Fruit fly (Drosophila melanogaster): ENCODE results near the gene Phlpp.

Gene Phlpp

dm6 chr2L:19036105-19036714 lies 22.7 kb upstream of the Phlpp start:
- TF ChIP-seq ey (GFP tag; optimal IDR thresholded peaks at IDR 0.05) (no peak), Abd-B (GFP tag; optimal IDR thresholded peaks at IDR 0.05) (no peak), h (GFP tag; optimal IDR thresholded peaks at IDR 0.05) (peak; percentile 8), Hr83 (GFP tag; optimal IDR thresholded peaks at IDR 0.05; ENCODE audit: poor library complexity, severe bottlenecking) (no peak), br (GFP tag; optimal IDR thresholded peaks at IDR 0.05) (no peak), Myc (optimal IDR thresholded peaks at IDR 0.05) (no peak), N (GFP tag; optimal IDR thresholded peaks at IDR 0.05) (no peak)

- TF ChIP-seq h (GFP tag; optimal IDR thresholded peaks at IDR 0.05) (peak; percentile 4), OdsH (GFP tag; optimal IDR thresholded peaks at IDR 0.05) (no peak)
Measured at dm6 chr2L:19037011-19037410, 21.9 kb upstream of the Phlpp start.

- TF ChIP-seq Hr78 (GFP tag; optimal IDR thresholded peaks at IDR 0.05): no peak
- no peak for TF ChIP-seq CG32264 (GFP tag; optimal IDR thresholded peaks at IDR 0.05)
- no peak for TF ChIP-seq Hr83 (GFP tag; optimal IDR thresholded peaks at IDR 0.05; ENCODE audit: poor library complexity, severe bottlenecking)
- no peak for TF ChIP-seq usp (GFP tag; optimal IDR thresholded peaks at IDR 0.05)
- no peak for TF ChIP-seq tai (GFP tag; optimal IDR thresholded peaks at IDR 0.05)
- TF ChIP-seq CG9705 (GFP tag; optimal IDR thresholded peaks at IDR 0.05): no peak
- no peak for TF ChIP-seq Hnf4 (GFP tag; optimal IDR thresholded peaks at IDR 0.05)
- TF ChIP-seq h (GFP tag; optimal IDR thresholded peaks at IDR 0.05): no peak
- no peak for TF ChIP-seq dsf (GFP tag; optimal IDR thresholded peaks at IDR 0.05; ENCODE audit: borderline replicate concordance)
- no peak for TF ChIP-seq psq (GFP tag; optimal IDR thresholded peaks at IDR 0.05)
- TF ChIP-seq sage (GFP tag; optimal IDR thresholded peaks at IDR 0.05): no peak
- TF ChIP-seq CrebA (GFP tag; optimal IDR thresholded peaks at IDR 0.05; ENCODE audit: borderline replicate concordance): no peak
- no peak for TF ChIP-seq Dif (GFP tag; optimal IDR thresholded peaks at IDR 0.05; ENCODE audit: partially characterized antibody)
- TF ChIP-seq rgr (GFP tag; optimal IDR thresholded peaks at IDR 0.05): no peak
- no peak for TF ChIP-seq pan (optimal IDR thresholded peaks at IDR 0.05)
- no peak for TF ChIP-seq lola (GFP tag; optimal IDR thresholded peaks at IDR 0.05)
- no peak for TF ChIP-seq dl (GFP tag; optimal IDR thresholded peaks at IDR 0.05; ENCODE audit: insufficient read depth in 1 of 2, partially characterized antibody in 2 of 2)
- TF ChIP-seq brk (GFP tag; optimal IDR thresholded peaks at IDR 0.05): no peak
- TF ChIP-seq sv (GFP tag; optimal IDR thresholded peaks at IDR 0.05): no peak
Measured at dm6 chr2L:19037455-19037854, 21.5 kb upstream of the Phlpp start.

DNA sequence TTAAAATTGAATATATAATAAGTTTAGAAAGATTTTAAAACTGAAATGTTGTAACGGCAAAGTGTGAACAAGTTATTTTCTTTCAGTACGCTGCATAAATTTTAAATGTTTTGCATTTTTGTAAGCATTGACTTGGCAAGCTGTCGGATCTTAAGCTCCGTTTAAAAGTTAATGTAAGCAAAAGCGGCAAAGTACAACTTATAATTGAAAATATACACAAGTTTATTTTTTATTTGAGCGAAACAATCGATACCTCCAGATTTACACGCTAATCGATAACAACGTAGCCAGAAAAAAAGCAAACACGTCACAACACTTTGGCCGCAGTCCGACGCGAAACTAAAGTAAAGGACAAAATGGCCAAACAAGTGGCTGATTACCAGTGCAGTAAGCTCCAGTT lies 17.3 kb upstream of the Phlpp start, which contains the start of gene Catsup:
Catsup (plus strand) TSS at position 273 of the 400 bp plus-strand sequence.
- TF ChIP-seq pan (optimal IDR thresholded peaks at IDR 0.05) (no peak), CrebA (GFP tag; optimal IDR thresholded peaks at IDR 0.05; ENCODE audit: borderline replicate concordance) (no peak), dl (GFP tag; optimal IDR thresholded peaks at IDR 0.05; ENCODE audit: insufficient read depth in 1 of 2, partially characterized antibody in 2 of 2) (no peak), rgr (GFP tag; optimal IDR thresholded peaks at IDR 0.05) (no peak), usp (GFP tag; optimal IDR thresholded peaks at IDR 0.05) (no peak), fru (GFP tag; optimal IDR thresholded peaks at IDR 0.05) (no peak), Mio (GFP tag; optimal IDR thresholded peaks at IDR 0.05) (no peak), Hr83 (GFP tag; optimal IDR thresholded peaks at IDR 0.05; ENCODE audit: poor library complexity, severe bottlenecking) (no peak), Rel (GFP tag; optimal IDR thresholded peaks at IDR 0.05) (no peak), Rel (tag; optimal IDR thresholded peaks at IDR 0.05) (no peak), N (GFP tag; optimal IDR thresholded peaks at IDR 0.05) (no peak), brk (GFP tag; optimal IDR thresholded peaks at IDR 0.05) (no peak), sage (GFP tag; optimal IDR thresholded peaks at IDR 0.05) (no peak), HLH106 (tag; optimal IDR thresholded peaks at IDR 0.05) (no peak), sv (GFP tag; optimal IDR thresholded peaks at IDR 0.05) (no peak), CG9705 (GFP tag; optimal IDR thresholded peaks at IDR 0.05) (no peak), Dif (GFP tag; optimal IDR thresholded peaks at IDR 0.05; ENCODE audit: partially characterized antibody) (no peak), h (GFP tag; optimal IDR thresholded peaks at IDR 0.05) (no peak), Vsx2 (GFP tag; optimal IDR thresholded peaks at IDR 0.05; ENCODE audit: partially characterized antibody) (no peak), foxo (GFP tag; optimal IDR thresholded peaks at IDR 0.05) (no peak), OdsH (GFP tag; optimal IDR thresholded peaks at IDR 0.05) (no peak)
